Fruit fly (Drosophila melanogaster): ENCODE results near the gene CG31248.

The CG31248 gene

DNA sequence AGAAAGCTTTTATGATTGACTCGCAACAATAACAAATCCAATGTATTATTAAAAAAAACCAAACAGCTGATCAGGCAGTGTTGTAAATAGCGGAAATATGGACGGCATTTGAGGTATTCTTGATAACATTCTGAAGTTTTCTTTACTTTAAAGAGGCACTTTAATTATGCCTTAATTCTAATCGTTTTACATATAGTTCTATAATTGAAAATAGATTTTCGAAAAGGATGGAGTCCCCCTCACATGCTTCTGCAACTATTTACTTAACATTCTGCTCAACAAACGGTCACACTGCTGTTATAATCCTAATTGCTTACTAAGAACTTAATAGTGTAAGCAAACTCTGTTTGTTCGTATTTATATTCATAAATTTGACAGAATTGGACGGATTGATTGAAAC, 1.2 kb upstream of the CG31248 start, which contains the start of gene CG10068 (continued):
- TF ChIP-seq CG18599 (GFP tag; optimal IDR thresholded peaks at IDR 0.05) (peak; percentile 89), CG9797 (GFP tag; optimal IDR thresholded peaks at IDR 0.05) (peak; percentile 69), NK7.1 (GFP tag; optimal IDR thresholded peaks at IDR 0.05) (peak; percentile 71), CG2889 (GFP tag; IDR thresholded peaks at IDR 0.05) (peak; percentile 64; the same call in 2 of the 3 replicates), CG2202 (tag; optimal IDR thresholded peaks at IDR 0.05) (peak; percentile 87), jigr1 (GFP tag; IDR thresholded peaks at IDR 0.05) (peak; percentile 17; the same call in 1 of the 3 replicates), sim (GFP tag; IDR thresholded peaks at IDR 0.05) (peak; percentile 91), maf-S (GFP tag; optimal IDR thresholded peaks at IDR 0.05) (peak; percentile 86), fd102C (GFP tag; optimal IDR thresholded peaks at IDR 0.05) (peak; percentile 88), bigmax (GFP tag; optimal IDR thresholded peaks at IDR 0.05) (peak; percentile 18), Atf-2 (GFP tag; optimal IDR thresholded peaks at IDR 0.05) (peak; percentile 77), mam (GFP tag; optimal IDR thresholded peaks at IDR 0.05) (peak; percentile 87), zfh1 (GFP tag; IDR thresholded peaks at IDR 0.05) (peak; percentile 97), hbn (GFP tag; IDR thresholded peaks at IDR 0.05; ENCODE audit: partially characterized antibody) (no peak; the same call in 1 of the 2 replicates), CG1603 (tag; optimal IDR thresholded peaks at IDR 0.05) (peak; percentile 89), pfk (GFP tag; optimal IDR thresholded peaks at IDR 0.05) (no peak), tx (GFP tag; optimal IDR thresholded peaks at IDR 0.05) (peak; percentile 80), pnt (GFP tag; optimal IDR thresholded peaks at IDR 0.05) (peak; percentile 72), tio (GFP tag; optimal IDR thresholded peaks at IDR 0.05) (peak; percentile 81), gro (GFP tag; optimal IDR thresholded peaks at IDR 0.05) (peak; percentile 90), CG15011 (GFP tag; optimal IDR thresholded peaks at IDR 0.05) (peak; percentile 79), insv (GFP tag; optimal IDR thresholded peaks at IDR 0.05) (peak in 1 of 2 experiments; percentile 57), br (optimal IDR thresholded peaks at IDR 0.05) (no peak), cato (GFP tag; optimal IDR thresholded peaks at IDR 0.05; ENCODE audit: borderline replicate concordance) (peak; percentile 64), CHES-1-like (GFP tag; optimal IDR thresholded peaks at IDR 0.05) (peak; percentile 92), exex (tag; optimal IDR thresholded peaks at IDR 0.05) (peak; percentile 85), gt (GFP tag; IDR thresholded peaks at IDR 0.05) (peak; percentile 86), cad (GFP tag; optimal IDR thresholded peaks at IDR 0.05) (no peak), fu2 (GFP tag; optimal IDR thresholded peaks at IDR 0.05) (peak; percentile 71), CG12769 (tag; optimal IDR thresholded peaks at IDR 0.05) (peak; percentile 77), ash1 (GFP tag; optimal IDR thresholded peaks at IDR 0.05) (no peak), ERR (GFP tag; optimal IDR thresholded peaks at IDR 0.05) (peak; percentile 76), CG13287 (GFP tag; IDR thresholded peaks at IDR 0.05; ENCODE audit: partially characterized antibody) (peak; percentile 61), CG12659 (GFP tag; optimal IDR thresholded peaks at IDR 0.05) (peak; percentile 93), caup (GFP tag; optimal IDR thresholded peaks at IDR 0.05; ENCODE audit: severe bottlenecking) (peak; percentile 88), Hr39 (optimal IDR thresholded peaks at IDR 0.05) (no peak), CG33213 (GFP tag; optimal IDR thresholded peaks at IDR 0.05) (peak; percentile 94), CG7745 (tag; optimal IDR thresholded peaks at IDR 0.05) (no peak), CG6272 (GFP tag; IDR thresholded peaks at IDR 0.05) (no peak; the same call in 1 of the 2 replicates), dan (GFP tag; IDR thresholded peaks at IDR 0.05) (no peak), lola (GFP tag; optimal IDR thresholded peaks at IDR 0.05) (peak in 1 of 3 experiments; percentile 91), CG14860 (GFP tag; IDR thresholded peaks at IDR 0.05; ENCODE audit: partially characterized antibody) (no peak), Mes4 (GFP tag; optimal IDR thresholded peaks at IDR 0.05) (peak; percentile 85), CG42726 (GFP tag; IDR thresholded peaks at IDR 0.05; ENCODE audit: partially characterized antibody) (no peak), CG3281 (GFP tag; optimal IDR thresholded peaks at IDR 0.05) (peak; percentile 82), Dp (GFP tag; optimal IDR thresholded peaks at IDR 0.05) (peak; percentile 25), CG5180 (GFP tag; optimal IDR thresholded peaks at IDR 0.05) (peak; percentile 63), CG12299 (tag; optimal IDR thresholded peaks at IDR 0.05) (peak; percentile 87), CG6854 (GFP tag; optimal IDR thresholded peaks at IDR 0.05) (peak; percentile 77), ci (GFP tag; IDR thresholded peaks at IDR 0.05) (peak; percentile 96)

Measured in whole organism, embryonic.